Fruit fly (Drosophila melanogaster): ENCODE results near the gene cin.

cin gene

DNA sequence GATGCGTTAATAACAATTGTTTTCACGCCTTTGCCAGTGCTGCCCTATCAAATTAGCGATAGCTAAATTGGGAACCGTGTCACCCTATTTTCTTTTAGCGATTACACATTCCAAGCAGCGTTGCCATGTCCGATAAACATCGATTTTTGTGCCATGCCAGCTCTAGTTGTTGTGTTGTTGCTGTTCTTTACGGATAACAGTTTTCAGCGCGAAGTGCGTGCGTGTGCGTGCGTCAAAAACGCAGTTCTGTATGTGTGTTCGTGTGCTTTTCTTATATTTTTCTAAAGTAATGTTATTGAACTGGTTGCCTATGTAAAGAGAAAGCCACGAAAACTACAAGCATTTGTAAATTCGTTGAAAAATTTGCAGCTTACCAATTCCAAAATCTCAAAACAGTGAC lies 9.7 kb upstream of the cin start, which contains the start of the genes CG3038 and G9a (continued):
- TF ChIP-seq shn (GFP tag; optimal IDR thresholded peaks at IDR 0.05) (peak; percentile 13), chif (GFP tag; optimal IDR thresholded peaks at IDR 0.05) (peak in 1 of 2 experiments; percentile 21), dmrt99B (tag; optimal IDR thresholded peaks at IDR 0.05) (no peak), eve (GFP tag; optimal IDR thresholded peaks at IDR 0.05) (no peak), gem (tag; optimal IDR thresholded peaks at IDR 0.05) (peak; percentile 20), Poxn (GFP tag; IDR thresholded peaks at IDR 0.05) (no peak), CG9932 (GFP tag; IDR thresholded peaks at IDR 0.05) (no peak), NK7.1 (GFP tag; optimal IDR thresholded peaks at IDR 0.05) (peak; percentile 6), Sry-β (GFP tag; optimal IDR thresholded peaks at IDR 0.05) (peak; percentile 26), trem (tag; optimal IDR thresholded peaks at IDR 0.05) (peak; percentile 87), Eip74EF (GFP tag; optimal IDR thresholded peaks at IDR 0.05) (peak in 1 of 2 experiments; percentile 44), CG9876 (GFP tag; optimal IDR thresholded peaks at IDR 0.05) (peak; percentile 37), row (GFP tag; IDR thresholded peaks at IDR 0.05) (no peak), Fer1 (GFP tag; optimal IDR thresholded peaks at IDR 0.05) (peak; percentile 46), Ets65A (GFP tag) (peak; percentile 86), lilli (GFP tag; optimal IDR thresholded peaks at IDR 0.05) (peak; percentile 51), grau (tag; optimal IDR thresholded peaks at IDR 0.05) (peak; percentile 31), Fer3 (tag; optimal IDR thresholded peaks at IDR 0.05) (peak; percentile 37), CG7987 (GFP tag; optimal IDR thresholded peaks at IDR 0.05) (peak; percentile 44), dimm (GFP tag; IDR thresholded peaks at IDR 0.05) (no peak), CG17829 (tag; optimal IDR thresholded peaks at IDR 0.05) (peak; percentile 63), nom (GFP tag; optimal IDR thresholded peaks at IDR 0.05) (no peak), Dad (GFP tag; optimal IDR thresholded peaks at IDR 0.05) (peak; percentile 22), sug (tag; optimal IDR thresholded peaks at IDR 0.05) (peak; percentile 48), caup (GFP tag; optimal IDR thresholded peaks at IDR 0.05; ENCODE audit: severe bottlenecking) (peak; percentile 45), CG2116 (GFP tag; optimal IDR thresholded peaks at IDR 0.05) (peak; percentile 97), CG2202 (tag; optimal IDR thresholded peaks at IDR 0.05) (no peak), cwo (GFP tag; optimal IDR thresholded peaks at IDR 0.05) (no peak), Vsx1 (GFP tag; optimal IDR thresholded peaks at IDR 0.05) (no peak), eyg (GFP tag; optimal IDR thresholded peaks at IDR 0.05) (peak; percentile 1), Nf-YB (GFP tag; optimal IDR thresholded peaks at IDR 0.05) (peak; percentile 26), gsb-n (tag; optimal IDR thresholded peaks at IDR 0.05) (peak; percentile 53), gsb (GFP tag; IDR thresholded peaks at IDR 0.05) (no peak), Lhr (GFP tag; optimal IDR thresholded peaks at IDR 0.05) (peak; percentile 93), CG4617 (GFP tag; optimal IDR thresholded peaks at IDR 0.05; ENCODE audit: borderline replicate concordance) (peak; percentile 91), Mes4 (GFP tag; optimal IDR thresholded peaks at IDR 0.05) (peak; percentile 25), Bdp1 (GFP tag; optimal IDR thresholded peaks at IDR 0.05) (peak; percentile 4), Hr51 (GFP tag; optimal IDR thresholded peaks at IDR 0.05) (peak in 1 of 2 experiments; percentile 19), jing (GFP tag; optimal IDR thresholded peaks at IDR 0.05) (no peak), CG13775 (GFP tag; optimal IDR thresholded peaks at IDR 0.05) (peak; percentile 8), phol (tag; optimal IDR thresholded peaks at IDR 0.05) (peak; percentile 75), Hmr (GFP tag; optimal IDR thresholded peaks at IDR 0.05) (no peak), grn (GFP tag; optimal IDR thresholded peaks at IDR 0.05) (peak; percentile 17), CG3995 (GFP tag; optimal IDR thresholded peaks at IDR 0.05) (peak; percentile 84), bowl (GFP tag; IDR thresholded peaks at IDR 0.05) (no peak), CG16863 (GFP tag; optimal IDR thresholded peaks at IDR 0.05) (no peak), CG10209 (GFP tag; optimal IDR thresholded peaks at IDR 0.05) (peak; percentile 9), BtbVII (GFP tag; optimal IDR thresholded peaks at IDR 0.05) (peak; percentile 8), Med (GFP tag) (peak; percentile 95), scrt (GFP tag; optimal IDR thresholded peaks at IDR 0.05) (peak; percentile 46)
